Fruit fly (Drosophila melanogaster): Measurements from ENCODE around the gene Npc1a.
A peak's percentile ranks its signal among the peaks of the same experiment; 100 is the strongest.

Npc1a gene

dm6 chr2L:10246785-10247190, 25.8 kb upstream of the Npc1a start, which contains the start of gene chico (continued):
- no peak for TF ChIP-seq pan (optimal IDR thresholded peaks at IDR 0.05)
- no peak for TF ChIP-seq pan (GFP tag; optimal IDR thresholded peaks at IDR 0.05 in 1 of 2, IDR thresholded peaks at IDR 0.05 in 1 of 2)
- TF ChIP-seq Vsx1 (GFP tag; optimal IDR thresholded peaks at IDR 0.05): no peak
- no peak for TF ChIP-seq ase (GFP tag; IDR thresholded peaks at IDR 0.05)
- TF ChIP-seq CG4820 (GFP tag; optimal IDR thresholded peaks at IDR 0.05): no peak
- peak; percentile 27 for TF ChIP-seq Fer1 (GFP tag; optimal IDR thresholded peaks at IDR 0.05)
- no peak for TF ChIP-seq CG2875 (GFP tag; optimal IDR thresholded peaks at IDR 0.05)
- no peak for TF ChIP-seq dmrt11E (tag; optimal IDR thresholded peaks at IDR 0.05)
- TF ChIP-seq gsb (GFP tag; IDR thresholded peaks at IDR 0.05): no peak
- peak; percentile 58; the same call in 1 of the 2 replicates for TF ChIP-seq nerfin-2 (GFP tag; IDR thresholded peaks at IDR 0.05; ENCODE audit: partially characterized antibody)
- TF ChIP-seq unc-4 (GFP tag; IDR thresholded peaks at IDR 0.05; ENCODE audit: partially characterized antibody): peak; percentile 62
- TF ChIP-seq run (tag; optimal IDR thresholded peaks at IDR 0.05): no peak
- TF ChIP-seq yki (optimal IDR thresholded peaks at IDR 0.05): no peak
- TF ChIP-seq unpg (GFP tag; optimal IDR thresholded peaks at IDR 0.05): no peak
- no peak for TF ChIP-seq CG10979 (tag; optimal IDR thresholded peaks at IDR 0.05)
- no peak for TF ChIP-seq NFAT (GFP tag; IDR thresholded peaks at IDR 0.05)
- no peak for TF ChIP-seq sima (GFP tag; optimal IDR thresholded peaks at IDR 0.05)
- no peak for TF ChIP-seq otp (GFP tag; IDR thresholded peaks at IDR 0.05)
- peak; percentile 63 for TF ChIP-seq CG4617 (GFP tag; optimal IDR thresholded peaks at IDR 0.05; ENCODE audit: borderline replicate concordance)
- TF ChIP-seq dpn (GFP tag; optimal IDR thresholded peaks at IDR 0.05): no peak
- TF ChIP-seq gro (GFP tag; optimal IDR thresholded peaks at IDR 0.05): peak; percentile 47
- TF ChIP-seq Sox102F (GFP tag; optimal IDR thresholded peaks at IDR 0.05): no peak
- TF ChIP-seq schlank (tag; optimal IDR thresholded peaks at IDR 0.05): no peak
- TF ChIP-seq CG7357 (GFP tag; IDR thresholded peaks at IDR 0.05): no peak
- peak; percentile 23 for TF ChIP-seq Max (GFP tag; optimal IDR thresholded peaks at IDR 0.05)
- no peak for TF ChIP-seq Aef1 (GFP tag; IDR thresholded peaks at IDR 0.05)
- TF ChIP-seq phol (tag; optimal IDR thresholded peaks at IDR 0.05): peak; percentile 43
- 0 out of 2 replicates have a peak, but pooled peaks have one; percentile 12 for TF ChIP-seq Atf6 (GFP tag; IDR thresholded peaks at IDR 0.05)
- no peak for TF ChIP-seq tll (GFP tag; optimal IDR thresholded peaks at IDR 0.05)
- no peak for TF ChIP-seq CG12744 (GFP tag; optimal IDR thresholded peaks at IDR 0.05)
- TF ChIP-seq ATbp (GFP tag; optimal IDR thresholded peaks at IDR 0.05): no peak
- TF ChIP-seq fru (optimal IDR thresholded peaks at IDR 0.05): no peak
- peak; percentile 35; the same call in 1 of the 2 replicates for TF ChIP-seq CG42726 (GFP tag; IDR thresholded peaks at IDR 0.05; ENCODE audit: partially characterized antibody)
- no peak for TF ChIP-seq Bteb2 (GFP tag; optimal IDR thresholded peaks at IDR 0.05)
- TF ChIP-seq knrl (GFP tag; IDR thresholded peaks at IDR 0.05; ENCODE audit: partially characterized antibody): no peak; the same call in 2 of the 3 replicates
- TF ChIP-seq zen (tag; optimal IDR thresholded peaks at IDR 0.05): no peak
- TF ChIP-seq CG5245 (GFP tag; optimal IDR thresholded peaks at IDR 0.05): no peak
- no peak for TF ChIP-seq nom (GFP tag; optimal IDR thresholded peaks at IDR 0.05)
- TF ChIP-seq Opbp (GFP tag; IDR thresholded peaks at IDR 0.05; ENCODE audit: partially characterized antibody): no peak; the same call in 1 of the 3 replicates
- TF ChIP-seq jing (GFP tag; optimal IDR thresholded peaks at IDR 0.05): no peak
- no peak for TF ChIP-seq CG31388 (GFP tag; optimal IDR thresholded peaks at IDR 0.05)
- peak; percentile 23 for TF ChIP-seq CG2120 (GFP tag; optimal IDR thresholded peaks at IDR 0.05)
- no peak for TF ChIP-seq CG30431 (GFP tag; optimal IDR thresholded peaks at IDR 0.05)
- TF ChIP-seq Asciz (GFP tag; optimal IDR thresholded peaks at IDR 0.05): no peak
- no peak for TF ChIP-seq da (GFP tag; optimal IDR thresholded peaks at IDR 0.05)
- TF ChIP-seq D (optimal IDR thresholded peaks at IDR 0.05): no peak
- no peak for TF ChIP-seq D (GFP tag; optimal IDR thresholded peaks at IDR 0.05)
- no peak for TF ChIP-seq kni (GFP tag; optimal IDR thresholded peaks at IDR 0.05)
- TF ChIP-seq Hr3 (GFP tag; optimal IDR thresholded peaks at IDR 0.05): no peak
- no peak for TF ChIP-seq CG18764 (GFP tag; optimal IDR thresholded peaks at IDR 0.05)
- TF ChIP-seq rib (GFP tag; IDR thresholded peaks at IDR 0.05): no peak
- TF ChIP-seq CG9876 (GFP tag; optimal IDR thresholded peaks at IDR 0.05): no peak
